Worm (Caenorhabditis elegans) whole organism, midembryonic: ENCODE data around the gene F59B10.2.

Source experiments
- T22C8.4 ChIP-seq: fragments of 200-800 bp; sonication (Bioruptor generic); IDR thresholded peaks from 2 replicates; pipeline ENCODE4 v1.3.6; 2022; ENCODE audit warnings: missing genetic modification characterization, missing compliant biosample characterization
- flt-1 ChIP-seq: fragments of 200-800 bp; sonication (Bioruptor generic); IDR thresholded peaks from 2 replicates; pipeline ENCODE4 v1.3.6; 2022; ENCODE audit warnings: missing genetic modification characterization, missing compliant biosample characterization
- klf-2 ChIP-seq: fragments of 200-800 bp; sonication (Bioruptor generic); conservative IDR thresholded peaks from 2 replicates; pipeline ENCODE4 v1.3.6; 2022; ENCODE audit warnings: missing genetic modification reagents, missing genetic modification characterization, missing compliant biosample characterization
- ref-1 ChIP-seq: fragments of 200-800 bp; sonication (Bioruptor generic); conservative IDR thresholded peaks from 2 replicates; pipeline ENCODE4 v1.3.6; 2022; ENCODE audit warnings: missing genetic modification reagents, missing genetic modification characterization, missing compliant biosample characterization
- tab-1 ChIP-seq: fragments of 200-800 bp; sonication (Bioruptor generic); IDR thresholded peaks from 2 replicates; pipeline ENCODE4 v1.3.6; 2022; ENCODE audit warnings: missing genetic modification characterization, missing compliant biosample characterization
- ztf-23 ChIP-seq: fragments of 200-800 bp; sonication (Bioruptor generic); IDR thresholded peaks from 2 replicates; pipeline ENCODE4 v1.3.6; 2022; ENCODE audit warnings: missing genetic modification reagents, missing genetic modification characterization, missing compliant biosample characterization

ce11 chrII:10557206-10557574 is 47.5 kb upstream of the F59B10.2 start:
- TF ChIP-seq tab-1 (GFP tag; lab: Robert Waterston, UW) (no peak), ref-1 (GFP tag; lab: Robert Waterston, UW) (no peak), flt-1 (no peak), klf-2 (GFP tag; lab: Robert Waterston, UW) (no peak), T22C8.4 (no peak), ztf-23 (GFP tag; lab: Robert Waterston, UW) (no peak)
